Worm (Caenorhabditis elegans): ENCODE results near the gene str-149.

Gene str-149

DNA sequence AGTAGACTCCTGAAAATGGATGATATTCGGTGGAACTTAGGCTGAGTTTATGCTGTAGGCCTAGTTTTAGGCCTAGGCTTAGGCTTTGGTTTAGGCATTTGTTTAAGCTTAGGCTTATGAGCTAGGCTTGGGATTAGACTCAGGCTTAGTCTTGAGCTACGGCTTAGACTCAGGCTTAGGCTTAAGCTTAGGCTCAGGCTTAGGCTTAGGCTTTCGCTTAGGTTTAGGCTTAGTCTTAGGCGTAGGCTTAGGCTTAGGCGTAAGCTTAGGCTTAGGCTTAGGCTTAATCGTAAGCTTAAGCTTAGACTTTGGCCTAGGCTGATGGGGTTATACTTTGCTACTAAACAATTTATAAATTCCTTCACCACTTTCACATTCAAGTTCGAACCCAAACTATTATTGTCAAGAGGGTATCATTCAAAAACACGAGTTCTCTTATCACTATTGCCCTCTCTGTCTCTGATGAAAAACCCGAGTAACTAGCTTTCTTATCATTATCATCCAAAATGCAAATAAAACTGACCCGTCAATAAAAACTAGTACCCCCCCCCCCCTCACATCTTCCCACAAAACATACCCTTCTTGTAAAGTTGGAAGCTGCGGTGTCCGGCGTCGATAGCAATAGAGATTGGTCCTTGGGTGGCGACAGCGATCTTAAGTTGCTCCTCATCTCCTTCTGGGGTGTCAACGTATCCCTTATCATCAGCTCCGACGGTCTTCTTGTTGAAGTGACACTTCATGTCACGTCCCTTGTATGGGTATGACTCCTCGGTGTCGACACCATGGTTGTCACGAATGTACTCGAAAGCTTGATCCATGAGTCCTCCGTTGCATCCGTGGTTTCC, 19.9 kb downstream of the str-149 start:
- no peak for TF ChIP-seq ceh-28 (tag; optimal IDR thresholded peaks at IDR 0.05)
- TF ChIP-seq nhr-11 (tag; optimal IDR thresholded peaks at IDR 0.05) = no peak
- TF ChIP-seq zag-1 (tag; optimal IDR thresholded peaks at IDR 0.05) = no peak
- TF ChIP-seq nhr-76 (tag; optimal IDR thresholded peaks at IDR 0.05) = no peak
- no peak for TF ChIP-seq nhr-25 (tag; optimal IDR thresholded peaks at IDR 0.05)
- no peak for TF ChIP-seq nhr-12 (tag; optimal IDR thresholded peaks at IDR 0.05)
- no peak for TF ChIP-seq skn-1 (tag; optimal IDR thresholded peaks at IDR 0.05)
- peak; percentile 56 for TF ChIP-seq nhr-43 (tag; optimal IDR thresholded peaks at IDR 0.05; ENCODE audit: poor library complexity, severe bottlenecking)
- no peak for TF ChIP-seq fkh-2 (tag; optimal IDR thresholded peaks at IDR 0.05)
- TF ChIP-seq jun-1 (tag; optimal IDR thresholded peaks at IDR 0.05) = no peak
- no peak for TF ChIP-seq fos-1 (tag; optimal IDR thresholded peaks at IDR 0.05)
- no peak for TF ChIP-seq sea-2 (GFP tag; optimal IDR thresholded peaks at IDR 0.05)
- peak; percentile 82 for TF ChIP-seq elt-2 (tag; optimal IDR thresholded peaks at IDR 0.05)
- TF ChIP-seq nfya-1 (tag; optimal IDR thresholded peaks at IDR 0.05; ENCODE audit: insufficient read depth) = no peak
- no peak for TF ChIP-seq unc-39 (tag; optimal IDR thresholded peaks at IDR 0.05)
- peak; percentile 44 for TF ChIP-seq pqm-1 (tag; optimal IDR thresholded peaks at IDR 0.05)
- peak; percentile 55 for TF ChIP-seq ama-1 (optimal IDR thresholded peaks at IDR 0.05)
- peak; percentile 30 for TF ChIP-seq pha-4 (tag; optimal IDR thresholded peaks at IDR 0.05)
- TF ChIP-seq mdl-1 (tag; optimal IDR thresholded peaks at IDR 0.05) = no peak
- TF ChIP-seq eor-1 (tag; optimal IDR thresholded peaks at IDR 0.05) = no peak
- TF ChIP-seq elt-3 (tag; optimal IDR thresholded peaks at IDR 0.05) = no peak
- TF ChIP-seq unc-62 (GFP tag; optimal IDR thresholded peaks at IDR 0.05) = no peak
- no peak for TF ChIP-seq mml-1 (tag; optimal IDR thresholded peaks at IDR 0.05)

- TF ChIP-seq ceh-9 (tag; optimal IDR thresholded peaks at IDR 0.05) (no peak), egl-5 (tag; optimal IDR thresholded peaks at IDR 0.05) (no peak), fkh-2 (tag; optimal IDR thresholded peaks at IDR 0.05) (no peak)
Measured at ce11 chrV:16593792-16594059, 20.5 kb downstream of the str-149 start.

DNA sequence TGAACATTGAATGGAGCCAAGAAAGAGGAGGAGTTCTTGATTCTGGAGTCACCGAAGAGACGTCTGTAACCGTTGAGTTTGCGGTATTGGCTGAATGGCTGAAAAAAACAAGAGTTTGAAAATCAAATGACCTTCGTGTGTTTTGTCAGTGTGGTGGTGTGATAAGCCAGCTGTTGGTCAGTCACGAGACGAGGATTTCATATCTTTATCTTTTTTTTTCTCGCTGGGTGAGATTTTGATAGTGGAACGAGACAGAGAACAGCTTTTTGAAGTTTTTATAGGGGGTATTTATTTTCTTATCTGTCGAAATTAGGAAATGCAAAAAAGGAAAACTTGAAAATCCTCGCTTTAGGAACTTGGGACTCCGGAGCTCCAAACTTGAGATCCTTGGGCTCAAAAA, 21.2 kb downstream of the str-149 start:
- TF ChIP-seq elt-2 (tag; optimal IDR thresholded peaks at IDR 0.05) (no peak), hmg-11 (tag; optimal IDR thresholded peaks at IDR 0.05) (no peak), unc-62 (GFP tag; optimal IDR thresholded peaks at IDR 0.05) (no peak), jun-1 (tag; optimal IDR thresholded peaks at IDR 0.05) (no peak), mdl-1 (tag; optimal IDR thresholded peaks at IDR 0.05) (no peak), nhr-11 (tag; optimal IDR thresholded peaks at IDR 0.05) (no peak), ceh-9 (tag; optimal IDR thresholded peaks at IDR 0.05) (no peak), zag-1 (tag; optimal IDR thresholded peaks at IDR 0.05) (no peak), ama-1 (optimal IDR thresholded peaks at IDR 0.05) (peak; percentile 42), egl-27 (tag; optimal IDR thresholded peaks at IDR 0.05) (no peak), eor-1 (tag; optimal IDR thresholded peaks at IDR 0.05) (no peak), ceh-16 (tag; optimal IDR thresholded peaks at IDR 0.05) (no peak), nhr-77 (tag; optimal IDR thresholded peaks at IDR 0.05) (no peak), lin-15B (tag; optimal IDR thresholded peaks at IDR 0.05) (no peak), elt-3 (tag; optimal IDR thresholded peaks at IDR 0.05) (no peak), snpc-4 (tag; optimal IDR thresholded peaks at IDR 0.05) (no peak), nhr-28 (tag; optimal IDR thresholded peaks at IDR 0.05) (no peak), unc-39 (tag; optimal IDR thresholded peaks at IDR 0.05) (no peak), fkh-2 (tag; optimal IDR thresholded peaks at IDR 0.05) (no peak), pha-4 (tag; optimal IDR thresholded peaks at IDR 0.05) (no peak), ZK546.5 (tag; optimal IDR thresholded peaks at IDR 0.05) (no peak), lsy-12 (tag; optimal IDR thresholded peaks at IDR 0.05) (no peak), fos-1 (tag; optimal IDR thresholded peaks at IDR 0.05) (no peak), lin-39 (tag; optimal IDR thresholded peaks at IDR 0.05) (no peak), elt-1 (tag; optimal IDR thresholded peaks at IDR 0.05) (no peak), nhr-25 (tag; optimal IDR thresholded peaks at IDR 0.05) (no peak), nfya-1 (tag; optimal IDR thresholded peaks at IDR 0.05; ENCODE audit: insufficient read depth) (peak; percentile 5), nhr-43 (tag; optimal IDR thresholded peaks at IDR 0.05; ENCODE audit: poor library complexity, severe bottlenecking) (peak; percentile 53), nhr-23 (tag; optimal IDR thresholded peaks at IDR 0.05) (no peak), mml-1 (tag; optimal IDR thresholded peaks at IDR 0.05) (no peak), fkh-10 (GFP tag; optimal IDR thresholded peaks at IDR 0.05) (no peak), egl-5 (tag; optimal IDR thresholded peaks at IDR 0.05) (no peak), nhr-67 (tag; optimal IDR thresholded peaks at IDR 0.05) (no peak), ceh-28 (tag; optimal IDR thresholded peaks at IDR 0.05) (peak; percentile 7)

Data from whole organism, L3 larva.